Worm (Caenorhabditis elegans) whole organism, young adult: ENCODE results near the gene srsx-40.
A peak's percentile ranks its signal among the peaks of the same experiment; 100 is the strongest.

Experiments used
- B0019.2 ChIP-seq: fragments of 200-800 bp; sonication (Bioruptor generic); conservative IDR thresholded peaks from 2 replicates; pipeline ENCODE4 v1.3.6; 2022; ENCODE audit warnings: missing genetic modification reagents, missing genetic modification characterization, missing compliant biosample characterization
- B0261.1 ChIP-seq: sonication (generic microtip); optimal IDR thresholded peaks from 2 replicates; lab custom pipeline; 2016; ENCODE audit warnings: mild to moderate bottlenecking, missing genetic modification characterization, moderate library complexity, missing compliant biosample characterization
- B0336.3 ChIP-seq: fragments of 200-800 bp; sonication (Bioruptor generic); IDR thresholded peaks from 2 replicates; pipeline ENCODE4 v1.3.6; 2022; ENCODE audit warnings: missing genetic modification characterization, missing compliant biosample characterization
- F22D6.2 ChIP-seq: sonication (generic microtip); optimal IDR thresholded peaks from 2 replicates; lab custom pipeline; 2016; ENCODE audit warnings: mild to moderate bottlenecking, missing genetic modification characterization, missing compliant biosample characterization
- F33H1.4 ChIP-seq: fragments of 200-800 bp; sonication (Bioruptor generic); IDR thresholded peaks from 2 replicates; pipeline ENCODE4 v1.3.6; 2022; ENCODE audit warnings: missing genetic modification reagents, missing genetic modification characterization, missing compliant biosample characterization
- F39B2.1 ChIP-seq: fragments of 200-800 bp; sonication (Bioruptor generic); IDR thresholded peaks from 2 replicates; pipeline ENCODE4 v1.3.6; 2022; ENCODE audit warnings: missing genetic modification reagents, missing genetic modification characterization, missing compliant biosample characterization
- F52B5.7 ChIP-seq: sonication (generic microtip); optimal IDR thresholded peaks from 2 replicates; lab custom pipeline; 2016; ENCODE audit warnings: mild to moderate bottlenecking, missing genetic modification characterization, missing compliant biosample characterization
- F57A8.1 ChIP-seq: fragments of 200-800 bp; sonication (Bioruptor generic); optimal IDR thresholded peaks from 2 replicates; lab custom pipeline; 2018; ENCODE audit warnings: mild to moderate bottlenecking, missing genetic modification characterization, moderate library complexity, missing compliant biosample characterization
- K12H6.12 ChIP-seq: fragments of 200-800 bp; sonication (Bioruptor generic); optimal IDR thresholded peaks from 2 replicates; lab custom pipeline; 2018; ENCODE audit warnings: mild to moderate bottlenecking, missing genetic modification characterization, missing compliant biosample characterization
- Y53F4B.3 ChIP-seq: fragments of 200-800 bp; sonication (Bioruptor generic); IDR thresholded peaks from 2 replicates; pipeline ENCODE4 v1.3.6; 2022; ENCODE audit warnings: missing genetic modification reagents, missing genetic modification characterization, missing compliant biosample characterization
- Y56A3A.18 ChIP-seq: fragments of 200-800 bp; sonication (Bioruptor generic); IDR thresholded peaks from 2 replicates; pipeline ENCODE4 v1.3.6; 2022; ENCODE audit warnings: missing genetic modification reagents, missing genetic modification characterization, missing compliant biosample characterization
- Y79H2A.3 ChIP-seq: fragments of 200-800 bp; sonication (Bioruptor generic); conservative IDR thresholded peaks from 2 replicates; pipeline ENCODE4 v1.3.6; 2022; ENCODE audit warnings: missing genetic modification reagents, missing genetic modification characterization, missing compliant biosample characterization
- ZK185.1 ChIP-seq: sonication (generic microtip); optimal IDR thresholded peaks from 2 replicates; lab custom pipeline; 2016; ENCODE audit warnings: mild to moderate bottlenecking, missing genetic modification characterization, missing compliant biosample characterization; ENCODE audit not compliant: poor library complexity, severe bottlenecking
- aptf-3 ChIP-seq: fragments of 200-800 bp; sonication (Bioruptor generic); IDR thresholded peaks from 2 replicates; pipeline ENCODE4 v1.3.6; 2022; ENCODE audit warnings: missing genetic modification characterization, missing compliant biosample characterization
- athp-1 ChIP-seq: sonication (generic microtip); optimal IDR thresholded peaks from 2 replicates; lab custom pipeline; 2017; ENCODE audit warnings: mild to moderate bottlenecking, missing genetic modification characterization, missing compliant biosample characterization
- attf-3 ChIP-seq: fragments of 200-800 bp; sonication (Bioruptor generic); conservative IDR thresholded peaks from 2 replicates; pipeline ENCODE4 v1.3.6; 2022; ENCODE audit warnings: missing genetic modification reagents, missing genetic modification characterization, missing compliant biosample characterization
- bed-1 ChIP-seq: fragments of 200-800 bp; sonication (Bioruptor generic); IDR thresholded peaks from 2 replicates; pipeline ENCODE4 v1.3.6; 2022; ENCODE audit warnings: missing genetic modification reagents, missing genetic modification characterization, missing compliant biosample characterization
- cebp-1 ChIP-seq, 2 experiments: fragments of 200-800 bp in 1 of 2; sonication (Bioruptor generic) in 1 of 2; sonication (generic microtip) in 1 of 2; IDR thresholded peaks in 1 of 2; optimal IDR thresholded peaks in 1 of 2; 2 replicates each; pipeline versions ENCODE4 v1.3.6 to Lab custom; 2017 to 2022; ENCODE audit warnings: missing compliant biosample characterization in 2 of 2, missing genetic modification characterization in 2 of 2, mild to moderate bottlenecking in 1 of 2, missing genetic modification reagents in 1 of 2, moderate library complexity in 1 of 2
- ceh-100 ChIP-seq: fragments of 200-800 bp; sonication (Bioruptor generic); IDR thresholded peaks from 2 replicates; pipeline ENCODE4 v1.3.6; 2022; ENCODE audit warnings: missing genetic modification reagents, missing genetic modification characterization, missing compliant biosample characterization
- ceh-27 ChIP-seq: fragments of 200-800 bp; sonication (Bioruptor generic); optimal IDR thresholded peaks from 2 replicates; lab custom pipeline; 2018; ENCODE audit warnings: mild to moderate bottlenecking, missing genetic modification characterization, moderate library complexity, missing compliant biosample characterization
- dox-1 ChIP-seq: fragments of 200-800 bp; sonication (Bioruptor generic); IDR thresholded peaks from 2 replicates; pipeline ENCODE4 v1.3.6; 2022; ENCODE audit warnings: missing genetic modification reagents, missing genetic modification characterization, missing compliant biosample characterization
- dpff-1 ChIP-seq: sonication (generic microtip); optimal IDR thresholded peaks from 2 replicates; lab custom pipeline; 2017; ENCODE audit warnings: mild to moderate bottlenecking, missing genetic modification characterization, missing compliant biosample characterization
- dpl-1 ChIP-seq: fragments of 150-350 bp; optimal IDR thresholded peaks from 2 replicates; lab custom pipeline; 2014; ENCODE audit warnings: missing biosample characterization, missing genetic modification reagents, missing genetic modification characterization
- egl-44 ChIP-seq: fragments of 200-800 bp; sonication (Bioruptor generic); IDR thresholded peaks from 2 replicates; pipeline ENCODE4 v1.3.6; 2022; ENCODE audit warnings: missing genetic modification reagents, missing genetic modification characterization, missing compliant biosample characterization
- ets-4 ChIP-seq: fragments of 200-800 bp; sonication (Bioruptor generic); optimal IDR thresholded peaks from 2 replicates; lab custom pipeline; 2018; ENCODE audit warnings: mild to moderate bottlenecking, missing genetic modification characterization, missing compliant biosample characterization
- fkh-3 ChIP-seq: sonication (generic microtip); optimal IDR thresholded peaks from 2 replicates; lab custom pipeline; 2016; ENCODE audit warnings: mild to moderate bottlenecking, missing genetic modification characterization, missing compliant biosample characterization
- him-1 ChIP-seq: sonication (generic microtip); optimal IDR thresholded peaks from 2 replicates; lab custom pipeline; 2016; ENCODE audit warnings: missing genotype, missing genetic modification reagents, missing genetic modification characterization, missing compliant biosample characterization
- hlh-12 ChIP-seq: sonication (generic microtip); optimal IDR thresholded peaks from 2 replicates; lab custom pipeline; 2016; ENCODE audit warnings: missing genetic modification characterization, missing compliant biosample characterization
- hmg-20 ChIP-seq: fragments of 200-800 bp; sonication (Bioruptor generic); IDR thresholded peaks from 2 replicates; pipeline ENCODE4 v1.3.6; 2022; ENCODE audit warnings: missing genetic modification reagents, missing genetic modification characterization, missing compliant biosample characterization
- hrde-1 ChIP-seq: sonication (generic microtip); optimal IDR thresholded peaks from 2 replicates; lab custom pipeline; 2016; ENCODE audit warnings: missing genetic modification characterization, mild to moderate bottlenecking, missing compliant biosample characterization, moderate library complexity, missing genotype, missing genetic modification reagents, borderline replicate concordance
- lin-40 ChIP-seq: sonication (generic microtip); optimal IDR thresholded peaks from 2 replicates; lab custom pipeline; 2016; ENCODE audit warnings: missing genetic modification characterization, mild to moderate bottlenecking, missing compliant biosample characterization, missing genotype, missing genetic modification reagents
- madf-3 ChIP-seq: fragments of 200-800 bp; sonication (Bioruptor generic); IDR thresholded peaks from 2 replicates; pipeline ENCODE4 v1.3.6; 2022; ENCODE audit warnings: missing genetic modification reagents, missing genetic modification characterization, missing compliant biosample characterization
- madf-6 ChIP-seq: fragments of 200-800 bp; sonication (Bioruptor generic); IDR thresholded peaks from 2 replicates; pipeline ENCODE4 v1.3.6; 2022; ENCODE audit warnings: missing genetic modification reagents, missing genetic modification characterization, missing compliant biosample characterization
- madf-8 ChIP-seq: fragments of 200-800 bp; sonication (Bioruptor generic); conservative IDR thresholded peaks from 2 replicates; pipeline ENCODE4 v1.3.6; 2022; ENCODE audit warnings: missing genetic modification reagents, missing genetic modification characterization, missing compliant biosample characterization
- mcd-1 ChIP-seq: fragments of 200-800 bp; sonication (Bioruptor generic); IDR thresholded peaks from 2 replicates; pipeline ENCODE4 v1.3.6; 2022; ENCODE audit warnings: missing genetic modification reagents, missing genetic modification characterization, missing compliant biosample characterization
- nfyb-1 ChIP-seq: fragments of 200-800 bp; sonication (Bioruptor generic); IDR thresholded peaks from 2 replicates; pipeline ENCODE4 v1.3.6; 2022; ENCODE audit warnings: missing genetic modification reagents, missing genetic modification characterization, missing compliant biosample characterization
- pbrm-1 ChIP-seq: fragments of 200-800 bp; sonication (Bioruptor generic); IDR thresholded peaks from 2 replicates; pipeline ENCODE4 v1.3.6; 2022; ENCODE audit warnings: missing genetic modification reagents, missing genetic modification characterization, missing compliant biosample characterization
- rec-8 ChIP-seq, 2 experiments: sonication (generic microtip); optimal IDR thresholded peaks; 2 replicates each; lab custom pipeline; 2016; ENCODE audit warnings: mild to moderate bottlenecking in 2 of 2, missing genetic modification characterization in 2 of 2, missing genetic modification reagents in 2 of 2, missing genotype in 2 of 2, missing biosample characterization in 1 of 2, missing compliant biosample characterization in 1 of 2, moderate library complexity in 1 of 2
- sea-2 ChIP-seq: fragments of 200-800 bp; sonication (Bioruptor generic); IDR thresholded peaks from 2 replicates; pipeline ENCODE4 v1.3.6; 2022; ENCODE audit warnings: missing genetic modification characterization, missing compliant biosample characterization
- snpc-1.1 ChIP-seq: sonication (generic microtip); optimal IDR thresholded peaks from 2 replicates; lab custom pipeline; 2017; ENCODE audit warnings: missing genetic modification characterization, mild to moderate bottlenecking, missing compliant biosample characterization, antibody characterized with exemption, moderate library complexity, missing genotype, missing genetic modification reagents; ENCODE audit not compliant: insufficient read depth
- snpc-4 ChIP-seq, 5 experiments: fragments of 150-350 bp in 1 of 5; sonication (generic microtip) in 4 of 5; optimal IDR thresholded peaks; 2 replicates each; lab custom pipeline; 2014 to 2018; ENCODE audit warnings: missing genetic modification characterization in 5 of 5, missing biosample characterization in 3 of 5, antibody characterized with exemption in 2 of 5, mild to moderate bottlenecking in 2 of 5, missing compliant biosample characterization in 2 of 5, missing genotype in 2 of 5, moderate library complexity in 2 of 5, missing genetic modification reagents in 1 of 5
- tlf-1 ChIP-seq: fragments of 200-800 bp; sonication (Bioruptor generic); optimal IDR thresholded peaks from 2 replicates; lab custom pipeline; 2018; ENCODE audit warnings: mild to moderate bottlenecking, missing genetic modification characterization, missing compliant biosample characterization
- unc-62 ChIP-seq: fragments of 150-350 bp; optimal IDR thresholded peaks from 2 replicates; lab custom pipeline; 2014; ENCODE audit warnings: missing biosample characterization, missing genetic modification reagents, missing genetic modification characterization
- xnd-1 ChIP-seq: sonication (generic microtip); optimal IDR thresholded peaks from 2 replicates; lab custom pipeline; 2016; ENCODE audit warnings: missing genotype, missing genetic modification reagents, missing genetic modification characterization, missing compliant biosample characterization
- ztf-18 ChIP-seq: sonication (generic microtip); optimal IDR thresholded peaks from 2 replicates; lab custom pipeline; 2016; ENCODE audit warnings: missing genotype, mild to moderate bottlenecking, missing genetic modification characterization, missing compliant biosample characterization
- ztf-3 ChIP-seq: fragments of 200-800 bp; sonication (Bioruptor generic); optimal IDR thresholded peaks from 2 replicates; lab custom pipeline; 2018; ENCODE audit warnings: mild to moderate bottlenecking, missing genetic modification characterization, missing compliant biosample characterization

srsx-40 gene

ce11 chrV:7745386-7745785 lies 42.0 kb upstream of the srsx-40 start:
- TF ChIP-seq madf-3 (GFP tag; lab: Robert Waterston, UW) (no peak), madf-6 (GFP tag; lab: Robert Waterston, UW) (no peak), F33H1.4 (GFP tag; lab: Robert Waterston, UW) (no peak), bed-1 (GFP tag; lab: Robert Waterston, UW) (no peak), ZK185.1 (tag; lab: Kevin White, UChicago) (no peak), B0019.2 (no peak), rec-8 (tag; optimal IDR thresholded peaks at IDR 0.05; lab: Kevin White, UChicago) (no peak), dpl-1 (GFP tag; lab: Kevin White, UChicago) (no peak), snpc-1.1 (tag; lab: Kevin White, UChicago) (no peak), tlf-1 (GFP tag; lab: Kevin White, UChicago) (no peak), F52B5.7 (tag; lab: Kevin White, UChicago) (no peak), ets-4 (GFP tag; lab: Kevin White, UChicago) (no peak), ztf-18 (tag; lab: Kevin White, UChicago) (no peak), ceh-27 (GFP tag; lab: Kevin White, UChicago) (no peak), Y56A3A.18 (GFP tag; lab: Robert Waterston, UW) (no peak), K12H6.12 (no peak)

DNA sequence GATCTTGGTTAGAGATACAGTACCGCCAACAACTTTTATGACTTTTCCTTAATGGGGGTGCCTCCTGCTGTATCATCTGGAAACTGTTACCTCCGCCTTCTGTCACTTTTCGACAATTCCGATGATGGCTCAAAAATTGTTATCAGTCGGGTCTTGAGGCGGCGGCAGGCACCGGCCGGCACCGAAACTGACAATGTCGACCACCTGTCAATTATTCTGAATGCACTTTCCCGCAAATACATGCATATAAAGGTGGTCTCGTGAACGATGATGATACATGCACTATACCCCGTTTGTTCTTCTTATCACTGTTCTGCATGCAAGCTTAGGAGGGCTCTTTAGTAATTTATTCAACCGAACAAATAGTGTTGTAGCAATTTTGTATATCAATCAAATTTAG lies 40.6 kb upstream of the srsx-40 start:
- TF ChIP-seq Y53F4B.3 (GFP tag; lab: Robert Waterston, UW): no peak
- no peak for TF ChIP-seq dpl-1 (GFP tag; lab: Kevin White, UChicago)
- TF ChIP-seq F22D6.2 (tag; lab: Kevin White, UChicago): no peak
- TF ChIP-seq sea-2: no peak
- TF ChIP-seq ceh-100 (GFP tag; lab: Robert Waterston, UW): no peak
- peak; percentile 20; the same call in 1 of the 2 replicates for TF ChIP-seq nfyb-1 (GFP tag; lab: Robert Waterston, UW)
- no peak for TF ChIP-seq aptf-3 (GFP tag; lab: Robert Waterston, UW)
- no peak for TF ChIP-seq F39B2.1 (GFP tag; lab: Robert Waterston, UW)
- no peak for TF ChIP-seq F57A8.1 (GFP tag; lab: Kevin White, UChicago)
- TF ChIP-seq egl-44 (GFP tag; lab: Robert Waterston, UW): peak; percentile 70; the same call in 1 of the 2 replicates
- TF ChIP-seq hlh-12 (tag; lab: Kevin White, UChicago): no peak
- peak; percentile 87 for TF ChIP-seq dox-1 (GFP tag; lab: Robert Waterston, UW)
- no peak for TF ChIP-seq dpff-1 (tag; lab: Kevin White, UChicago)
- peak; percentile 35 for TF ChIP-seq lin-40 (tag; lab: Kevin White, UChicago)
- peak; percentile 98 for TF ChIP-seq unc-62 (GFP tag; lab: Kevin White, UChicago)
- 0 out of 2 replicates have a peak, but pooled peaks have one; percentile 28 for TF ChIP-seq mcd-1 (GFP tag; lab: Robert Waterston, UW)
- TF ChIP-seq attf-3 (GFP tag; lab: Robert Waterston, UW): no peak
- TF ChIP-seq madf-6 (GFP tag; lab: Robert Waterston, UW): no peak
- no peak; the same call in 1 of the 2 replicates for TF ChIP-seq cebp-1 (GFP tag; IDR thresholded peaks at IDR 0.05; lab: Robert Waterston, UW)
- TF ChIP-seq cebp-1 (tag; optimal IDR thresholded peaks at IDR 0.05; lab: Kevin White, UChicago): peak; percentile 68
- TF ChIP-seq pbrm-1 (GFP tag; lab: Robert Waterston, UW): no peak
- TF ChIP-seq madf-8: no peak
- no peak for TF ChIP-seq hmg-20 (GFP tag; lab: Robert Waterston, UW)
- TF ChIP-seq B0261.1 (tag; lab: Kevin White, UChicago): no peak
- TF ChIP-seq Y79H2A.3: no peak
- no peak for TF ChIP-seq snpc-4 (GFP tag; optimal IDR thresholded peaks at IDR 0.05; lab: Kevin White, UChicago)
- TF ChIP-seq snpc-4 (tag; optimal IDR thresholded peaks at IDR 0.05; lab: Kevin White, UChicago): peak in 2 of 4 experiments; percentile 9 to 45
- 0 out of 2 replicates have a peak, but pooled peaks have one; percentile 33 for TF ChIP-seq B0336.3 (GFP tag; lab: Robert Waterston, UW)
- no peak for TF ChIP-seq xnd-1 (tag; lab: Kevin White, UChicago)
- TF ChIP-seq athp-1 (tag; lab: Kevin White, UChicago): no peak
- no peak for TF ChIP-seq him-1 (tag; lab: Kevin White, UChicago)
- TF ChIP-seq hrde-1 (tag; lab: Kevin White, UChicago): no peak
- TF ChIP-seq ztf-3 (GFP tag; lab: Kevin White, UChicago): no peak
- no peak for TF ChIP-seq fkh-3
